Fruit fly (Drosophila melanogaster) whole organism, adult: ENCODE measurements around the gene Hcs.

Experiments used
- CG11617 ChIP-seq: fragments of 200-800 bp; sonication (Bioruptor generic); optimal IDR thresholded peaks from 2 replicates; lab custom pipeline; 2017; ENCODE audit warnings: mild to moderate bottlenecking, missing biosample characterization, missing genetic modification reagents, missing genetic modification characterization
- CG12768 ChIP-seq: fragments of 200-800 bp; sonication (Bioruptor generic); optimal IDR thresholded peaks from 2 replicates; lab custom pipeline; 2017; ENCODE audit warnings: missing biosample characterization, missing genetic modification characterization, mild to moderate bottlenecking, moderate library complexity, missing genetic modification reagents
- CG14711 ChIP-seq: fragments of 200-800 bp; sonication (Bioruptor generic); optimal IDR thresholded peaks from 2 replicates; lab custom pipeline; 2018; ENCODE audit warnings: missing biosample characterization, mild to moderate bottlenecking, missing genetic modification characterization, moderate library complexity
- CG1620 ChIP-seq: fragments of 200-800 bp; sonication (Bioruptor generic); optimal IDR thresholded peaks from 2 replicates; lab custom pipeline; 2016; ENCODE audit warnings: missing biosample characterization, missing genetic modification characterization
- CG33017 ChIP-seq: fragments of 200-800 bp; sonication (Bioruptor generic); optimal IDR thresholded peaks from 2 replicates; lab custom pipeline; 2018; ENCODE audit warnings: missing biosample characterization, mild to moderate bottlenecking, missing genetic modification characterization, moderate library complexity
- CG5204 ChIP-seq: fragments of 200-800 bp; sonication (Bioruptor generic); optimal IDR thresholded peaks from 2 replicates; lab custom pipeline; 2016; ENCODE audit warnings: missing biosample characterization, missing genetic modification characterization
- CG7045 ChIP-seq: fragments of 200-800 bp; sonication (Bioruptor generic); optimal IDR thresholded peaks from 2 replicates; lab custom pipeline; 2017; ENCODE audit warnings: missing biosample characterization, mild to moderate bottlenecking, missing genetic modification characterization
- CG7101 ChIP-seq: fragments of 200-800 bp; sonication (Bioruptor generic); optimal IDR thresholded peaks from 2 replicates; lab custom pipeline; 2018; ENCODE audit warnings: missing biosample characterization, mild to moderate bottlenecking, missing genetic modification characterization, moderate library complexity
- Clk ChIP-seq: fragments of 200-800 bp; sonication (Bioruptor generic); optimal IDR thresholded peaks from 2 replicates; lab custom pipeline; 2017; ENCODE audit warnings: missing biosample characterization, missing genetic modification characterization
- Crg-1 ChIP-seq: fragments of 200-800 bp; sonication (Bioruptor generic); optimal IDR thresholded peaks from 2 replicates; lab custom pipeline; 2016; ENCODE audit warnings: missing biosample characterization, missing genetic modification characterization
- Hr96 ChIP-seq: fragments of 200-800 bp; sonication (Bioruptor generic); optimal IDR thresholded peaks from 2 replicates; lab custom pipeline; 2016; ENCODE audit warnings: missing biosample characterization, missing genetic modification characterization
- Mnt ChIP-seq: fragments of 200-800 bp; sonication (Bioruptor generic); optimal IDR thresholded peaks from 2 replicates; lab custom pipeline; 2016; ENCODE audit warnings: missing biosample characterization, mild to moderate bottlenecking, missing genetic modification characterization
- bab1 ChIP-seq: fragments of 200-800 bp; sonication (Bioruptor generic); optimal IDR thresholded peaks from 3 replicates; lab custom pipeline; 2019; ENCODE audit warnings: missing biosample characterization, mild to moderate bottlenecking, missing genetic modification characterization, moderate library complexity
- cic ChIP-seq: fragments of 200-800 bp; sonication (Bioruptor generic); optimal IDR thresholded peaks from 2 replicates; lab custom pipeline; 2017; ENCODE audit warnings: missing biosample characterization, mild to moderate bottlenecking, missing genetic modification characterization, moderate library complexity
- cnc ChIP-seq, 2 experiments: fragments of >200 bp; optimal IDR thresholded peaks; 2 replicates each; lab custom pipeline; 2017
- kay ChIP-seq: fragments of 200-800 bp; sonication (Bioruptor generic); peaks from one replicate; lab custom pipeline; 2016; ENCODE audit warnings: missing biosample characterization, missing genetic modification characterization, borderline replicate concordance
- ovo ChIP-seq: fragments of 200-800 bp; sonication (Bioruptor generic); optimal IDR thresholded peaks from 2 replicates; lab custom pipeline; 2016; ENCODE audit warnings: missing biosample characterization, missing genetic modification characterization
- pad ChIP-seq: fragments of 200-800 bp; sonication (Bioruptor generic); optimal IDR thresholded peaks from 3 replicates; lab custom pipeline; 2017; ENCODE audit warnings: missing biosample characterization, missing genetic modification characterization, mild to moderate bottlenecking, moderate library complexity, missing genetic modification reagents
- tj ChIP-seq: fragments of 200-800 bp; sonication (Bioruptor generic); optimal IDR thresholded peaks from 3 replicates; lab custom pipeline; 2017; ENCODE audit warnings: missing biosample characterization, mild to moderate bottlenecking, missing genetic modification characterization, moderate library complexity
- toe ChIP-seq: fragments of 200-800 bp; sonication (Bioruptor generic); optimal IDR thresholded peaks from 2 replicates; lab custom pipeline; 2016; ENCODE audit warnings: missing biosample characterization, missing genetic modification characterization

Hcs gene

dm6 chr3R:5474551-5474950 is at the start of gene Hcs, which contains the start of the genes CG45100 and HDAC3:
Gene Hcs, plus strand, starts transcription at chr3R:5474899.
Gene CG45100, minus strand, starts transcription at chr3R:5474600.
Gene HDAC3, minus strand, starts transcription at chr3R:5474600.
- TF ChIP-seq CG11617 (GFP tag; lab: Kevin White, UChicago) (peak; percentile 34), pad (GFP tag; lab: Kevin White, UChicago) (peak; percentile 19), CG14711 (tag; lab: Kevin White, UChicago) (peak; percentile 26), CG7101 (tag; lab: Kevin White, UChicago) (peak; percentile 31), cnc (optimal IDR thresholded peaks at IDR 0.05; lab: Kevin White, UChicago) (no peak), Clk (peak; percentile 29), CG1620 (peak; percentile 39), CG5204 (GFP tag; lab: Kevin White, UChicago) (no peak), Mnt (GFP tag; lab: Kevin White, UChicago) (peak; percentile 28), CG12768 (GFP tag; lab: Kevin White, UChicago) (peak; percentile 59)

- no peak for TF ChIP-seq CG14711 (tag; lab: Kevin White, UChicago)
- TF ChIP-seq cic (GFP tag; lab: Kevin White, UChicago): no peak
- no peak for TF ChIP-seq kay (GFP tag; lab: Kevin White, UChicago)
- TF ChIP-seq Mnt (GFP tag; lab: Kevin White, UChicago): no peak
Measured at dm6 chr3R:5427157-5427556, 47.5 kb upstream of the Hcs start, which contains the start of gene CG12147. Gene CG12147, minus strand, starts transcription at chr3R:5427257.

dm6 chr3R:5429786-5430185 is 44.9 kb upstream of the Hcs start:
- TF ChIP-seq CG14711 (tag; lab: Kevin White, UChicago): no peak
- no peak for TF ChIP-seq toe (GFP tag; lab: Kevin White, UChicago)
- no peak for TF ChIP-seq bab1
- TF ChIP-seq kay (GFP tag; lab: Kevin White, UChicago): no peak
- TF ChIP-seq cic (GFP tag; lab: Kevin White, UChicago): no peak
- TF ChIP-seq ovo: no peak
- TF ChIP-seq CG33017 (tag; lab: Kevin White, UChicago): no peak
- TF ChIP-seq tj (GFP tag; lab: Kevin White, UChicago): no peak
- no peak for TF ChIP-seq pad (GFP tag; lab: Kevin White, UChicago)
- no peak for TF ChIP-seq CG12768 (GFP tag; lab: Kevin White, UChicago)
- TF ChIP-seq CG1620: no peak
- no peak for TF ChIP-seq cnc (optimal IDR thresholded peaks at IDR 0.05; lab: Kevin White, UChicago)
- no peak for TF ChIP-seq Clk
- TF ChIP-seq CG7101 (tag; lab: Kevin White, UChicago): no peak
- TF ChIP-seq Hr96 (GFP tag; lab: Kevin White, UChicago): no peak
- TF ChIP-seq CG7045 (GFP tag; lab: Kevin White, UChicago): no peak
- TF ChIP-seq Mnt (GFP tag; lab: Kevin White, UChicago): no peak
- TF ChIP-seq CG5204 (GFP tag; lab: Kevin White, UChicago): no peak
- no peak for TF ChIP-seq Crg-1 (GFP tag; lab: Kevin White, UChicago)
- TF ChIP-seq CG11617 (GFP tag; lab: Kevin White, UChicago): no peak

dm6 chr3R:5438750-5439149 is 35.9 kb upstream of the Hcs start:
- TF ChIP-seq ovo (no peak), cnc (optimal IDR thresholded peaks at IDR 0.05; lab: Kevin White, UChicago) (no peak), CG5204 (GFP tag; lab: Kevin White, UChicago) (no peak), CG11617 (GFP tag; lab: Kevin White, UChicago) (no peak), Crg-1 (GFP tag; lab: Kevin White, UChicago) (no peak), CG14711 (tag; lab: Kevin White, UChicago) (no peak), CG1620 (no peak), CG7045 (GFP tag; lab: Kevin White, UChicago) (no peak), Mnt (GFP tag; lab: Kevin White, UChicago) (no peak), bab1 (no peak), pad (GFP tag; lab: Kevin White, UChicago) (no peak), CG33017 (tag; lab: Kevin White, UChicago) (no peak), toe (GFP tag; lab: Kevin White, UChicago) (no peak)

- TF ChIP-seq CG1620 (no peak), CG7045 (GFP tag; lab: Kevin White, UChicago) (no peak), toe (GFP tag; lab: Kevin White, UChicago) (no peak), Crg-1 (GFP tag; lab: Kevin White, UChicago) (no peak), Clk (no peak), kay (GFP tag; lab: Kevin White, UChicago) (no peak), CG33017 (tag; lab: Kevin White, UChicago) (no peak), CG5204 (GFP tag; lab: Kevin White, UChicago) (no peak), cnc (optimal IDR thresholded peaks at IDR 0.05; lab: Kevin White, UChicago) (no peak)
Measured at dm6 chr3R:5454334-5454733, 20.4 kb upstream of the Hcs start.

- TF ChIP-seq CG1620 (no peak), pad (GFP tag; lab: Kevin White, UChicago) (no peak), Hr96 (GFP tag; lab: Kevin White, UChicago) (no peak), Mnt (GFP tag; lab: Kevin White, UChicago) (no peak), CG5204 (GFP tag; lab: Kevin White, UChicago) (no peak), CG12768 (GFP tag; lab: Kevin White, UChicago) (no peak), CG7101 (tag; lab: Kevin White, UChicago) (no peak), CG11617 (GFP tag; lab: Kevin White, UChicago) (no peak), cic (GFP tag; lab: Kevin White, UChicago) (no peak)
Measured at dm6 chr3R:5458627-5459026, 16.1 kb upstream of the Hcs start.
